Fruit fly (Drosophila melanogaster): ENCODE results near the gene CG32365.

Gene CG32365

dm6 chr3L:7852252-7852885, 16.5 kb upstream of the CG32365 start (continued):
- TF ChIP-seq CG10959 (GFP tag; IDR thresholded peaks at IDR 0.05), result no peak
- TF ChIP-seq grau (tag; optimal IDR thresholded peaks at IDR 0.05), result no peak
- TF ChIP-seq CG11723 (GFP tag; optimal IDR thresholded peaks at IDR 0.05), result no peak
- no peak for TF ChIP-seq sisA (GFP tag; IDR thresholded peaks at IDR 0.05)
- TF ChIP-seq CG34376 (GFP tag; optimal IDR thresholded peaks at IDR 0.05), result peak; percentile 54
- TF ChIP-seq nerfin-2 (GFP tag; IDR thresholded peaks at IDR 0.05; ENCODE audit: partially characterized antibody), result no peak
- no peak for TF ChIP-seq CG5953 (GFP tag; IDR thresholded peaks at IDR 0.05)
- TF ChIP-seq sob (GFP tag; IDR thresholded peaks at IDR 0.05), result no peak
- no peak for TF ChIP-seq nom (GFP tag; optimal IDR thresholded peaks at IDR 0.05)
- TF ChIP-seq da (GFP tag; optimal IDR thresholded peaks at IDR 0.05), result no peak
- TF ChIP-seq Dek (tag; optimal IDR thresholded peaks at IDR 0.05), result no peak
- peak; percentile 80 for TF ChIP-seq sug (tag; optimal IDR thresholded peaks at IDR 0.05)
- TF ChIP-seq CG7928 (GFP tag; optimal IDR thresholded peaks at IDR 0.05), result no peak
- no peak for TF ChIP-seq Hr3 (GFP tag; optimal IDR thresholded peaks at IDR 0.05)
- TF ChIP-seq emc (GFP tag; optimal IDR thresholded peaks at IDR 0.05), result no peak
- TF ChIP-seq CG14860 (GFP tag; IDR thresholded peaks at IDR 0.05; ENCODE audit: partially characterized antibody), result no peak
- peak; percentile 32; the same call in 1 of the 2 replicates for TF ChIP-seq CG14014 (GFP tag; IDR thresholded peaks at IDR 0.05)
- no peak for TF ChIP-seq pnt (GFP tag; optimal IDR thresholded peaks at IDR 0.05)
- TF ChIP-seq tll (GFP tag; optimal IDR thresholded peaks at IDR 0.05), result no peak
- no peak for TF ChIP-seq fd64A (GFP tag; optimal IDR thresholded peaks at IDR 0.05)
- TF ChIP-seq Atf3 (GFP tag; optimal IDR thresholded peaks at IDR 0.05), result no peak
- TF ChIP-seq CG1647 (GFP tag; optimal IDR thresholded peaks at IDR 0.05), result no peak
- no peak; the same call in 1 of the 2 replicates for TF ChIP-seq slbo (GFP tag; IDR thresholded peaks at IDR 0.05)
- TF ChIP-seq Lim3 (GFP tag; IDR thresholded peaks at IDR 0.05), result peak; percentile 10; the same call in 1 of the 2 replicates
- 0 out of 2 replicates have a peak, but pooled peaks have one; percentile 37 for TF ChIP-seq chm (GFP tag; IDR thresholded peaks at IDR 0.05)
- TF ChIP-seq CG10431 (GFP tag; optimal IDR thresholded peaks at IDR 0.05), result no peak
- TF ChIP-seq HLH3B (GFP tag; IDR thresholded peaks at IDR 0.05), result no peak
- TF ChIP-seq usp (GFP tag; optimal IDR thresholded peaks at IDR 0.05), result no peak
- TF ChIP-seq bigmax (GFP tag; optimal IDR thresholded peaks at IDR 0.05), result no peak
- peak; percentile 24 for TF ChIP-seq HmgZ (tag; optimal IDR thresholded peaks at IDR 0.05)
- TF ChIP-seq stwl (tag; optimal IDR thresholded peaks at IDR 0.05), result no peak
- 0 out of 4 replicates have a peak, but pooled peaks have one; percentile 31 for TF ChIP-seq chinmo (GFP tag; IDR thresholded peaks at IDR 0.05; ENCODE audit: partially characterized antibody)
- TF ChIP-seq toy (GFP tag; IDR thresholded peaks at IDR 0.05), result 0 out of 2 replicates have a peak, but pooled peaks have one; percentile 11
- no peak for TF ChIP-seq eyg (GFP tag; optimal IDR thresholded peaks at IDR 0.05)
- no peak for TF ChIP-seq wek (GFP tag; optimal IDR thresholded peaks at IDR 0.05)
- TF ChIP-seq sc (optimal IDR thresholded peaks at IDR 0.05), result no peak
- no peak for TF ChIP-seq sc (GFP tag; optimal IDR thresholded peaks at IDR 0.05)
- TF ChIP-seq tx (GFP tag; optimal IDR thresholded peaks at IDR 0.05), result no peak
- TF ChIP-seq CG7556 (GFP tag; optimal IDR thresholded peaks at IDR 0.05), result no peak
- no peak for TF ChIP-seq ftz-f1 (GFP tag; optimal IDR thresholded peaks at IDR 0.05)
- TF ChIP-seq Bteb2 (GFP tag; optimal IDR thresholded peaks at IDR 0.05), result no peak
- no peak for TF ChIP-seq MTF-1 (GFP tag; optimal IDR thresholded peaks at IDR 0.05; ENCODE audit: borderline replicate concordance)
- TF ChIP-seq Doc3 (GFP tag; IDR thresholded peaks at IDR 0.05; ENCODE audit: partially characterized antibody), result no peak
- TF ChIP-seq chn (GFP tag; optimal IDR thresholded peaks at IDR 0.05), result no peak
- no peak for TF ChIP-seq Gsc (GFP tag; IDR thresholded peaks at IDR 0.05)
- peak; percentile 66 for TF ChIP-seq cwo (GFP tag; optimal IDR thresholded peaks at IDR 0.05)
- no peak for TF ChIP-seq CG2678 (tag; optimal IDR thresholded peaks at IDR 0.05)
- TF ChIP-seq CG18764 (GFP tag; optimal IDR thresholded peaks at IDR 0.05), result no peak
- no peak for TF ChIP-seq CG12391 (tag; optimal IDR thresholded peaks at IDR 0.05)
- no peak for TF ChIP-seq Hand (GFP tag; optimal IDR thresholded peaks at IDR 0.05)

All from whole organism, embryonic.